Fruit fly (Drosophila melanogaster) whole organism, wandering third instar larva: Measurements from ENCODE around the gene aus.

Source experiments
- Abd-B ChIP-seq: fragments of >200 bp; optimal IDR thresholded peaks from 2 replicates; lab custom pipeline; 2017; ENCODE audit warnings: missing biosample characterization, missing genetic modification characterization
- CG32264 ChIP-seq: fragments of 200-800 bp; sonication (Bioruptor generic); optimal IDR thresholded peaks from 2 replicates; lab custom pipeline; 2016; ENCODE audit warnings: missing biosample characterization, missing genetic modification characterization
- CG9705 ChIP-seq: fragments of 200-800 bp; sonication (Bioruptor generic); optimal IDR thresholded peaks from 2 replicates; lab custom pipeline; 2018; ENCODE audit warnings: missing biosample characterization, mild to moderate bottlenecking, missing genetic modification characterization
- CrebA ChIP-seq: fragments of 200-800 bp; sonication (Bioruptor generic); optimal IDR thresholded peaks from 2 replicates; lab custom pipeline; 2016; ENCODE audit warnings: missing biosample characterization, mild to moderate bottlenecking, missing genetic modification characterization, borderline replicate concordance
- Dfd ChIP-seq: fragments of >200 bp; optimal IDR thresholded peaks from 2 replicates; lab custom pipeline; 2017; ENCODE audit warnings: missing biosample characterization, missing genetic modification characterization
- Dif ChIP-seq: fragments of 200-275, 200-300 bp; sonication (Bioruptor generic); optimal IDR thresholded peaks from 2 replicates; lab custom pipeline; 2018; ENCODE audit warnings: missing biosample characterization, missing genetic modification characterization; ENCODE audit not compliant: partially characterized antibody
- HLH106 ChIP-seq: fragments of 200-800 bp; optimal IDR thresholded peaks from 3 replicates; lab custom pipeline; 2019; ENCODE audit warnings: missing biosample characterization, mild to moderate bottlenecking, missing genetic modification characterization, moderate library complexity
- Hnf4 ChIP-seq: fragments of 200-800 bp; sonication (Bioruptor generic); optimal IDR thresholded peaks from 2 replicates; lab custom pipeline; 2016; ENCODE audit warnings: missing biosample characterization, mild to moderate bottlenecking, missing genetic modification characterization
- Hr78 ChIP-seq: fragments of >200 bp; optimal IDR thresholded peaks from 2 replicates; lab custom pipeline; 2017; ENCODE audit warnings: missing biosample characterization, missing genetic modification characterization
- Hr83 ChIP-seq: fragments of 200-300 bp; sonication (Bioruptor generic); optimal IDR thresholded peaks from 2 replicates; lab custom pipeline; 2016; ENCODE audit warnings: missing biosample characterization, mild to moderate bottlenecking, missing genetic modification characterization, moderate library complexity; ENCODE audit not compliant: poor library complexity, severe bottlenecking
- Myc ChIP-seq: fragments of >200 bp; optimal IDR thresholded peaks from 2 replicates; lab custom pipeline; 2017
- N ChIP-seq: fragments of >200 bp; optimal IDR thresholded peaks from 2 replicates; lab custom pipeline; 2018; ENCODE audit warnings: missing biosample characterization, missing external identifiers, missing genetic modification characterization
- OdsH ChIP-seq: fragments of 200-800 bp; sonication (Bioruptor generic); optimal IDR thresholded peaks from 2 replicates; lab custom pipeline; 2016; ENCODE audit warnings: missing biosample characterization, mild to moderate bottlenecking, missing genetic modification characterization
- Rel ChIP-seq, 2 experiments: fragments of 200-800 bp; sonication (Bioruptor generic) in 1 of 2; optimal IDR thresholded peaks; 2 replicates in 1 of 2; 3 replicates in 1 of 2; lab custom pipeline; 2016 to 2019; ENCODE audit warnings: mild to moderate bottlenecking in 2 of 2, missing biosample characterization in 2 of 2, missing genetic modification characterization in 2 of 2, moderate library complexity in 1 of 2
- Sp1 ChIP-seq: fragments of 200-800 bp; sonication (Bioruptor generic); optimal IDR thresholded peaks from 3 replicates; lab custom pipeline; 2019; ENCODE audit warnings: missing biosample characterization, mild to moderate bottlenecking, missing genetic modification characterization, moderate library complexity
- Vsx2 ChIP-seq: fragments of 200-300, 225-300 bp; sonication (Bioruptor generic); optimal IDR thresholded peaks from 2 replicates; lab custom pipeline; 2018; ENCODE audit warnings: missing biosample characterization, missing genetic modification characterization; ENCODE audit not compliant: partially characterized antibody
- br ChIP-seq: fragments of 200-800 bp; sonication (Bioruptor generic); optimal IDR thresholded peaks from 2 replicates; lab custom pipeline; 2016; ENCODE audit warnings: missing biosample characterization, missing genetic modification characterization
- brk ChIP-seq: fragments of 200-800 bp; sonication (Bioruptor generic); optimal IDR thresholded peaks from 2 replicates; lab custom pipeline; 2016; ENCODE audit warnings: missing biosample characterization, mild to moderate bottlenecking, missing genetic modification characterization
- dl ChIP-seq, 2 experiments: fragments of 175-275, 200-275 bp in 1 of 2; fragments of 200-275 bp in 1 of 2; sonication (Bioruptor generic); optimal IDR thresholded peaks; lab custom pipeline; 2018; ENCODE audit warnings: mild to moderate bottlenecking in 2 of 2, missing biosample characterization in 2 of 2, missing genetic modification characterization in 2 of 2, moderate library complexity in 2 of 2; ENCODE audit not compliant: partially characterized antibody in 2 of 2, insufficient read depth in 1 of 2
- dmrt93B ChIP-seq: fragments of 200-800 bp; sonication (Bioruptor generic); optimal IDR thresholded peaks from 2 replicates; lab custom pipeline; 2018; ENCODE audit warnings: missing biosample characterization, mild to moderate bottlenecking, missing genetic modification characterization
- dsf ChIP-seq: sonication (Bioruptor generic); optimal IDR thresholded peaks from 2 replicates; lab custom pipeline; 2016; ENCODE audit warnings: missing biosample characterization, missing genetic modification characterization, borderline replicate concordance
- ey ChIP-seq: fragments of 200-800 bp; sonication (Bioruptor generic); optimal IDR thresholded peaks from 2 replicates; lab custom pipeline; 2016; ENCODE audit warnings: missing biosample characterization, missing genetic modification characterization
- foxo ChIP-seq, 2 experiments: fragments of 200-800 bp; sonication (Bioruptor generic); optimal IDR thresholded peaks; 2 replicates in 1 of 2; 3 replicates in 1 of 2; lab custom pipeline; 2016 to 2017; ENCODE audit warnings: missing biosample characterization in 2 of 2, missing genetic modification characterization in 2 of 2
- fru ChIP-seq: fragments of 200-800 bp; sonication (Bioruptor generic); optimal IDR thresholded peaks from 3 replicates; lab custom pipeline; 2016; ENCODE audit warnings: missing biosample characterization, mild to moderate bottlenecking, missing genetic modification characterization
- h ChIP-seq: fragments of 200-800 bp; sonication (Bioruptor generic); optimal IDR thresholded peaks from 3 replicates; lab custom pipeline; 2016; ENCODE audit warnings: missing biosample characterization, mild to moderate bottlenecking, missing genetic modification characterization
- jim ChIP-seq: fragments of 175-275, 200-325 bp; sonication (Bioruptor generic); optimal IDR thresholded peaks from 2 replicates; lab custom pipeline; 2016; ENCODE audit warnings: missing biosample characterization, mild to moderate bottlenecking, missing genetic modification characterization
- lola ChIP-seq: fragments of >200 bp; optimal IDR thresholded peaks from 2 replicates; lab custom pipeline; 2017; ENCODE audit warnings: missing biosample characterization, missing genetic modification characterization
- rgr ChIP-seq: fragments of 200-800 bp; sonication (Bioruptor generic); optimal IDR thresholded peaks from 3 replicates; lab custom pipeline; 2016; ENCODE audit warnings: missing biosample characterization, mild to moderate bottlenecking, missing genetic modification characterization
- sage ChIP-seq: fragments of 200-800 bp; sonication (Bioruptor generic); optimal IDR thresholded peaks from 2 replicates; lab custom pipeline; 2016; ENCODE audit warnings: missing biosample characterization, mild to moderate bottlenecking, missing genetic modification characterization
- sv ChIP-seq: fragments of 200-800 bp; sonication (Bioruptor generic); optimal IDR thresholded peaks from 3 replicates; lab custom pipeline; 2016; ENCODE audit warnings: missing biosample characterization, missing genetic modification characterization
- woc ChIP-seq: sonication (Bioruptor generic); optimal IDR thresholded peaks from 2 replicates; lab custom pipeline; 2016; ENCODE audit warnings: missing biosample characterization, mild to moderate bottlenecking, missing genetic modification characterization

aus gene

dm6 chr3R:21295695-21296037 lies 53.7 kb downstream of the aus start:
- TF ChIP-seq Dif (GFP tag; lab: Kevin White, UChicago) (no peak), Vsx2 (no peak), Myc (peak; percentile 41)

DNA sequence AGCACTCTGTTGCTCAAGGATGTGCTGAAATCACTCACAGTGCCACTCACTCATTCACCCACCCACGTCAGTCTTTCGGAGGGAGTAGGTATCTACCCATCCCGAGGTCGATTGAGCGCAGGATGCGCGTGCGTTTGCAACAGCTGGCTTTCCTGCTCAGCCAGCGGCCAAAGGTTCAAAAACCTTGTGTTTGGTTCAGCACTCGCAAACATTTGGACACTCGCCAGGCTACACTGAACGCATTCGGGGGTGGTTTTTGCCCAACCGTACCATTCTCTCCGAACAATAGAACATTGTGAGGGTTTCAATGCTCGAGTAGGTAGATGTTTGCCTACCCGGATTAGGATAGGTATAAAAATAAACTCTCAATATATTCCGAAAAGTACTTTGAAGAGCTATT lies 54.4 kb downstream of the aus start:
- TF ChIP-seq Hnf4 (no peak), OdsH (GFP tag; lab: Kevin White, UChicago) (no peak), jim (GFP tag; lab: Kevin White, UChicago) (no peak), h (GFP tag; lab: Kevin White, UChicago) (no peak), dl (GFP tag; optimal IDR thresholded peaks at IDR 0.05; lab: Kevin White, UChicago; ENCODE audit: insufficient read depth in 1 of 2, partially characterized antibody in 2 of 2) (no peak), Hr78 (GFP tag; lab: Kevin White, UChicago) (no peak), CrebA (GFP tag; lab: Kevin White, UChicago) (no peak), dmrt93B (GFP tag; lab: Kevin White, UChicago) (no peak), sage (no peak)

DNA sequence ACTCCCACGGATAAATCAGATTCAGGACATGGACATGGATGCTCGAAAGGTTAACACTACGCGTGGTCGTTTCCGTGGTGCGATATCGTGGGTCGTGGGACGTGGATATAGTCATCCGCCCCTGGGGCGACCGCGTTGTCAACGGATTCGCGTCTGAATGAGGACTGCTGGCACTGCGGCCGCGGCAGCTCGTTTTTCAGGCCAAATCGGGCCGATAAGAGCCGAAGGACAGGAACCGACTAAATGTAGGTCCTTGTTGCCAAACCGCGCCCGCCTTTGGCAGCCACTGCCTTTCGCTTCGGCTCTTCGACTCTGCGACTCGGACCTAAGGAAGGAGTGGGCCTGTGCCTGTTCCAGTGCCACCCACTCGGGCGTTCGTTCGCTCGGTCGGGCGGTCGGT lies 55.6 kb downstream of the aus start, which contains the start of gene SIFaR:
SIFaR (minus strand) TSS at position 166 of the 400 bp plus-strand sequence.
- TF ChIP-seq dl (GFP tag; optimal IDR thresholded peaks at IDR 0.05; lab: Kevin White, UChicago; ENCODE audit: insufficient read depth in 1 of 2, partially characterized antibody in 2 of 2) (no peak), fru (no peak), rgr (GFP tag; lab: Kevin White, UChicago) (no peak), OdsH (GFP tag; lab: Kevin White, UChicago) (no peak), br (GFP tag; lab: Kevin White, UChicago) (no peak), Sp1 (GFP tag; lab: Kevin White, UChicago) (no peak), Dfd (GFP tag; lab: Kevin White, UChicago) (no peak), Myc (no peak), HLH106 (tag; lab: Kevin White, UChicago) (no peak), CG32264 (no peak), CG9705 (GFP tag; lab: Kevin White, UChicago) (no peak), woc (GFP tag; lab: Kevin White, UChicago) (no peak), ey (GFP tag; lab: Kevin White, UChicago) (no peak)
- TF ChIP-seq, all 38 proteins: peak for 0

DNA sequence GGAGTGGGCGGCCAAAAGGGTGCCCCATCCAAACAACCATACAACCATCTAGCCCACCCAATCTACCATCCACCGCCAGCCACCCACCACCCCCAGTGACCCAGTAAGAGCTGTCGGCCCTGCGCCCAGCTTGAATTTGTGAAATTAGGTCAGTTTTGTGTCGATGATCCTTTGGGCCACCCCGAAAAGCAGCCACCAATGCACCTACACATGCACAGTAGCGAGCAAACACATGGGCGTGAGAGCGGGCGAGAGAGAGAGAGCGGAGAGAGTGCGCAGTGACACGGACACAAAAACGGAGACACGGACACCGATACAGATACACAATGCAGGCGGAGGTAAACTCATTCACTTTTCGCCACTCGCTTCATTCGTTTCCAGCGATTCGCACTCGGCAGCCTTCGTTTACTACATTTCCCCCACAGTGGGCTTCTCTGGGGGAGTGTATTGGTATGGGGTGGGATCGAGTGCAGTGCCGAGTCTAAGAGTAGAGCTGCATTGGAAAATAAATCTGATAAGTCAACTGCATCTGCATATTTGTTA lies 60.3 kb downstream of the aus start:
- peak; percentile 31 for TF ChIP-seq Dif (GFP tag; lab: Kevin White, UChicago)
- TF ChIP-seq foxo (GFP tag; optimal IDR thresholded peaks at IDR 0.05; lab: Kevin White, UChicago) = no peak
- TF ChIP-seq ey (GFP tag; lab: Kevin White, UChicago) = no peak
- peak in 1 of 2 experiments; percentile 3 for TF ChIP-seq dl (GFP tag; optimal IDR thresholded peaks at IDR 0.05; lab: Kevin White, UChicago; ENCODE audit: insufficient read depth in 1 of 2, partially characterized antibody in 2 of 2)
- TF ChIP-seq Hr83 (GFP tag; lab: Kevin White, UChicago) = no peak
- no peak for TF ChIP-seq CrebA (GFP tag; lab: Kevin White, UChicago)
- TF ChIP-seq N (GFP tag; lab: Kevin White, UChicago) = no peak
- no peak for TF ChIP-seq rgr (GFP tag; lab: Kevin White, UChicago)
- TF ChIP-seq Hnf4 = no peak
- TF ChIP-seq, all 38 proteins: peak for 2

DNA sequence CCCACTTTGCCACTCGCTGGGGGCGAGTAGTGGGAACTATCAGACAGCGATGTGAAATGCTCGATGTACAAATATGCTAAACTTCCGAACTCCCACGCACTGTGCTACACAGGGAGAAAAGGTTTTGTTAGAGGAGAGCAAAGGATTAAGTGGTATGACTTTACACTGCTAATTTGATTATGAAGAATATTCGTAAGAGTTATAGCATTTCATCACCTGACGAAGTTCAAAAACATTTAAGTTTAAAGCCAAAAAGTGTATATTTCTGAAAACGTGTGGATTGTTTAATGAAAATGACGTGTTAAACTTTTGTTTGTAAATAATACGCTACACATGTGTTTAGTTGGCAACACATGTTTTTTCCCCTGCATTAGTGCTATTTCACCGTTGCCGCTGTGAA lies 60.9 kb downstream of the aus start:
- TF ChIP-seq dsf (GFP tag; lab: Kevin White, UChicago) = no peak
- no peak for TF ChIP-seq Rel (GFP tag; optimal IDR thresholded peaks at IDR 0.05; lab: Kevin White, UChicago)
- no peak for TF ChIP-seq Rel (tag; optimal IDR thresholded peaks at IDR 0.05; lab: Kevin White, UChicago)
- no peak for TF ChIP-seq h (GFP tag; lab: Kevin White, UChicago)
- no peak for TF ChIP-seq HLH106 (tag; lab: Kevin White, UChicago)
- no peak for TF ChIP-seq Dfd (GFP tag; lab: Kevin White, UChicago)
- no peak for TF ChIP-seq sage
- no peak for TF ChIP-seq ey (GFP tag; lab: Kevin White, UChicago)
- TF ChIP-seq Hnf4 = no peak
- no peak for TF ChIP-seq sv (GFP tag; lab: Kevin White, UChicago)
- TF ChIP-seq Hr83 (GFP tag; lab: Kevin White, UChicago) = no peak
- TF ChIP-seq lola (GFP tag; lab: Kevin White, UChicago) = no peak
- no peak for TF ChIP-seq Dif (GFP tag; lab: Kevin White, UChicago)
- TF ChIP-seq Hr78 (GFP tag; lab: Kevin White, UChicago) = no peak
- TF ChIP-seq CrebA (GFP tag; lab: Kevin White, UChicago) = no peak
- TF ChIP-seq Abd-B (GFP tag; lab: Kevin White, UChicago) = no peak
- TF ChIP-seq OdsH (GFP tag; lab: Kevin White, UChicago) = no peak
- TF ChIP-seq brk = no peak
- TF ChIP-seq N (GFP tag; lab: Kevin White, UChicago) = no peak
- TF ChIP-seq CG32264 = no peak
- no peak for TF ChIP-seq dmrt93B (GFP tag; lab: Kevin White, UChicago)
